Worm (Caenorhabditis elegans) whole organism, young adult: Measurements from ENCODE around the gene lin-33.

Experiments used
- B0336.3 ChIP-seq: fragments of 200-800 bp; sonication (Bioruptor generic); IDR thresholded peaks from 2 replicates; pipeline ENCODE4 v1.3.6; 2022; ENCODE audit warnings: missing genetic modification characterization, missing compliant biosample characterization
- C17E4.6 ChIP-seq: fragments of 200-800 bp; sonication (Bioruptor generic); IDR thresholded peaks from 2 replicates; pipeline ENCODE4 v1.3.6; 2022; ENCODE audit warnings: missing genetic modification reagents, missing genetic modification characterization, missing compliant biosample characterization
- D2030.7 ChIP-seq: fragments of 200-800 bp; sonication (Bioruptor generic); IDR thresholded peaks from 2 replicates; pipeline ENCODE4 v1.3.6; 2022; ENCODE audit warnings: missing genetic modification reagents, missing genetic modification characterization, missing compliant biosample characterization
- F22D6.2 ChIP-seq: sonication (generic microtip); optimal IDR thresholded peaks from 2 replicates; lab custom pipeline; 2016; ENCODE audit warnings: mild to moderate bottlenecking, missing genetic modification characterization, missing compliant biosample characterization
- F23B12.7 ChIP-seq: sonication (generic microtip); optimal IDR thresholded peaks from 2 replicates; lab custom pipeline; 2017; ENCODE audit warnings: missing genetic modification characterization, mild to moderate bottlenecking, missing compliant biosample characterization, antibody characterized with exemption, moderate library complexity; ENCODE audit not compliant: insufficient read depth
- K12H6.12 ChIP-seq: fragments of 200-800 bp; sonication (Bioruptor generic); optimal IDR thresholded peaks from 2 replicates; lab custom pipeline; 2018; ENCODE audit warnings: mild to moderate bottlenecking, missing genetic modification characterization, missing compliant biosample characterization
- T07F8.4 ChIP-seq: sonication (generic microtip); optimal IDR thresholded peaks from 2 replicates; lab custom pipeline; 2016; ENCODE audit warnings: mild to moderate bottlenecking, missing genetic modification characterization, moderate library complexity, missing compliant biosample characterization
- Y56A3A.18 ChIP-seq: fragments of 200-800 bp; sonication (Bioruptor generic); IDR thresholded peaks from 2 replicates; pipeline ENCODE4 v1.3.6; 2022; ENCODE audit warnings: missing genetic modification reagents, missing genetic modification characterization, missing compliant biosample characterization
- Y79H2A.3 ChIP-seq: fragments of 200-800 bp; sonication (Bioruptor generic); conservative IDR thresholded peaks from 2 replicates; pipeline ENCODE4 v1.3.6; 2022; ENCODE audit warnings: missing genetic modification reagents, missing genetic modification characterization, missing compliant biosample characterization
- akir-1 ChIP-seq: fragments of 200-800 bp; sonication (Bioruptor generic); optimal IDR thresholded peaks from 2 replicates; lab custom pipeline; 2018; ENCODE audit warnings: mild to moderate bottlenecking, missing genetic modification characterization, moderate library complexity, missing compliant biosample characterization
- ama-1 ChIP-seq, 3 experiments: fragments of 150-350 bp in 1 of 3; sonication (generic microtip) in 2 of 3; optimal IDR thresholded peaks; 2 replicates each; lab custom pipeline; 2014 to 2018; ENCODE audit warnings: missing biosample characterization in 2 of 3, missing genetic modification characterization in 2 of 3, missing genetic modification reagents in 2 of 3
- aptf-3 ChIP-seq: fragments of 200-800 bp; sonication (Bioruptor generic); IDR thresholded peaks from 2 replicates; pipeline ENCODE4 v1.3.6; 2022; ENCODE audit warnings: missing genetic modification characterization, missing compliant biosample characterization
- attf-3 ChIP-seq: fragments of 200-800 bp; sonication (Bioruptor generic); conservative IDR thresholded peaks from 2 replicates; pipeline ENCODE4 v1.3.6; 2022; ENCODE audit warnings: missing genetic modification reagents, missing genetic modification characterization, missing compliant biosample characterization
- attf-6 ChIP-seq: fragments of 200-800 bp; sonication (Bioruptor generic); IDR thresholded peaks from 2 replicates; pipeline ENCODE4 v1.3.6; 2022; ENCODE audit warnings: missing genetic modification reagents, missing genetic modification characterization, missing compliant biosample characterization
- cebp-2 ChIP-seq: fragments of 200-800 bp; sonication (Bioruptor generic); IDR thresholded peaks from 2 replicates; pipeline ENCODE4 v1.3.6; 2022; ENCODE audit warnings: missing genetic modification characterization, missing compliant biosample characterization
- ceh-79 ChIP-seq: sonication (generic microtip); optimal IDR thresholded peaks from 2 replicates; lab custom pipeline; 2017; ENCODE audit warnings: mild to moderate bottlenecking, missing genetic modification characterization, missing compliant biosample characterization
- die-1 ChIP-seq: sonication (generic microtip); optimal IDR thresholded peaks from 2 replicates; lab custom pipeline; 2016; ENCODE audit warnings: missing genotype, mild to moderate bottlenecking, missing genetic modification characterization, missing compliant biosample characterization
- dox-1 ChIP-seq: fragments of 200-800 bp; sonication (Bioruptor generic); IDR thresholded peaks from 2 replicates; pipeline ENCODE4 v1.3.6; 2022; ENCODE audit warnings: missing genetic modification reagents, missing genetic modification characterization, missing compliant biosample characterization
- dpff-1 ChIP-seq: sonication (generic microtip); optimal IDR thresholded peaks from 2 replicates; lab custom pipeline; 2017; ENCODE audit warnings: mild to moderate bottlenecking, missing genetic modification characterization, missing compliant biosample characterization
- efl-1 ChIP-seq: fragments of 150-350 bp; optimal IDR thresholded peaks from 2 replicates; lab custom pipeline; 2014; ENCODE audit warnings: missing biosample characterization, missing genetic modification reagents, missing genetic modification characterization
- egl-18 ChIP-seq: fragments of 200-800 bp; sonication (Bioruptor generic); IDR thresholded peaks from 2 replicates; pipeline ENCODE4 v1.3.6; 2022; ENCODE audit warnings: missing genetic modification reagents, missing genetic modification characterization, missing compliant biosample characterization
- ekl-4 ChIP-seq: fragments of 200-800 bp; sonication (Bioruptor generic); IDR thresholded peaks from 2 replicates; pipeline ENCODE4 v1.3.6; 2022; ENCODE audit warnings: missing genetic modification reagents, missing genetic modification characterization, missing compliant biosample characterization
- fkh-3 ChIP-seq: sonication (generic microtip); optimal IDR thresholded peaks from 2 replicates; lab custom pipeline; 2016; ENCODE audit warnings: mild to moderate bottlenecking, missing genetic modification characterization, missing compliant biosample characterization
- gei-17 ChIP-seq: fragments of 200-800 bp; sonication (Bioruptor generic); optimal IDR thresholded peaks from 2 replicates; lab custom pipeline; 2018; ENCODE audit warnings: mild to moderate bottlenecking, missing genetic modification characterization, missing compliant biosample characterization
- him-1 ChIP-seq: sonication (generic microtip); optimal IDR thresholded peaks from 2 replicates; lab custom pipeline; 2016; ENCODE audit warnings: missing genotype, missing genetic modification reagents, missing genetic modification characterization, missing compliant biosample characterization
- hlh-26 ChIP-seq: fragments of 200-800 bp; sonication (Bioruptor generic); conservative IDR thresholded peaks from 2 replicates; pipeline ENCODE4 v1.3.6; 2022; ENCODE audit warnings: missing genetic modification reagents, missing genetic modification characterization, missing compliant biosample characterization
- let-526 ChIP-seq: fragments of 200-800 bp; sonication (Bioruptor generic); IDR thresholded peaks from 2 replicates; pipeline ENCODE4 v1.3.6; 2022; ENCODE audit warnings: missing genetic modification reagents, missing genetic modification characterization, missing compliant biosample characterization
- let-607 ChIP-seq, 2 experiments: fragments of 200-800 bp in 1 of 2; sonication (Bioruptor generic) in 1 of 2; sonication (generic microtip) in 1 of 2; optimal IDR thresholded peaks; 2 replicates each; lab custom pipeline; 2016 to 2018; ENCODE audit warnings: mild to moderate bottlenecking in 2 of 2, missing compliant biosample characterization in 2 of 2, missing genetic modification characterization in 2 of 2, moderate library complexity in 2 of 2, missing genotype in 1 of 2
- lin-54 ChIP-seq: fragments of 200-800 bp; sonication (Bioruptor generic); optimal IDR thresholded peaks from 2 replicates; lab custom pipeline; 2018; ENCODE audit warnings: mild to moderate bottlenecking, missing genetic modification characterization, missing compliant biosample characterization
- lsy-27 ChIP-seq: sonication (generic microtip); optimal IDR thresholded peaks from 2 replicates; lab custom pipeline; 2017; ENCODE audit warnings: missing genetic modification characterization, mild to moderate bottlenecking, missing compliant biosample characterization, antibody characterized with exemption, missing genotype, borderline replicate concordance; ENCODE audit not compliant: insufficient read depth
- madf-10 ChIP-seq: sonication (generic microtip); optimal IDR thresholded peaks from 2 replicates; lab custom pipeline; 2016; ENCODE audit warnings: mild to moderate bottlenecking, missing genetic modification characterization, missing compliant biosample characterization
- madf-6 ChIP-seq: fragments of 200-800 bp; sonication (Bioruptor generic); IDR thresholded peaks from 2 replicates; pipeline ENCODE4 v1.3.6; 2022; ENCODE audit warnings: missing genetic modification reagents, missing genetic modification characterization, missing compliant biosample characterization
- mcd-1 ChIP-seq: fragments of 200-800 bp; sonication (Bioruptor generic); IDR thresholded peaks from 2 replicates; pipeline ENCODE4 v1.3.6; 2022; ENCODE audit warnings: missing genetic modification reagents, missing genetic modification characterization, missing compliant biosample characterization
- mes-4 ChIP-seq: sonication (generic microtip); optimal IDR thresholded peaks from 2 replicates; lab custom pipeline; 2016; ENCODE audit warnings: missing genotype, missing genetic modification characterization, missing compliant biosample characterization
- nfya-2 ChIP-seq: fragments of 200-800 bp; sonication (Bioruptor generic); IDR thresholded peaks from 2 replicates; pipeline ENCODE4 v1.3.6; 2022; ENCODE audit warnings: missing genetic modification reagents, missing genetic modification characterization, missing compliant biosample characterization
- nhr-90 ChIP-seq: sonication (generic microtip); optimal IDR thresholded peaks from 2 replicates; lab custom pipeline; 2016; ENCODE audit warnings: missing genotype, mild to moderate bottlenecking, missing genetic modification characterization, missing compliant biosample characterization
- pbrm-1 ChIP-seq: fragments of 200-800 bp; sonication (Bioruptor generic); IDR thresholded peaks from 2 replicates; pipeline ENCODE4 v1.3.6; 2022; ENCODE audit warnings: missing genetic modification reagents, missing genetic modification characterization, missing compliant biosample characterization
- rec-8 ChIP-seq, 2 experiments: sonication (generic microtip); optimal IDR thresholded peaks; 2 replicates each; lab custom pipeline; 2016; ENCODE audit warnings: mild to moderate bottlenecking in 2 of 2, missing genetic modification characterization in 2 of 2, missing genetic modification reagents in 2 of 2, missing genotype in 2 of 2, missing biosample characterization in 1 of 2, missing compliant biosample characterization in 1 of 2, moderate library complexity in 1 of 2
- snpc-1.1 ChIP-seq: sonication (generic microtip); optimal IDR thresholded peaks from 2 replicates; lab custom pipeline; 2017; ENCODE audit warnings: missing genetic modification characterization, mild to moderate bottlenecking, missing compliant biosample characterization, antibody characterized with exemption, moderate library complexity, missing genotype, missing genetic modification reagents; ENCODE audit not compliant: insufficient read depth
- snpc-3.4 ChIP-seq: sonication (generic microtip); optimal IDR thresholded peaks from 2 replicates; lab custom pipeline; 2017; ENCODE audit warnings: missing genetic modification characterization, mild to moderate bottlenecking, missing compliant biosample characterization, antibody characterized with exemption, moderate library complexity, missing genotype, missing genetic modification reagents
- snpc-4 ChIP-seq, 5 experiments: fragments of 150-350 bp in 1 of 5; sonication (generic microtip) in 4 of 5; optimal IDR thresholded peaks; 2 replicates each; lab custom pipeline; 2014 to 2018; ENCODE audit warnings: missing genetic modification characterization in 5 of 5, missing biosample characterization in 3 of 5, antibody characterized with exemption in 2 of 5, mild to moderate bottlenecking in 2 of 5, missing compliant biosample characterization in 2 of 5, missing genotype in 2 of 5, moderate library complexity in 2 of 5, missing genetic modification reagents in 1 of 5
- tbp1 ChIP-seq: fragments of 200-800 bp; sonication (Bioruptor generic); optimal IDR thresholded peaks from 2 replicates; lab custom pipeline; 2018; ENCODE audit warnings: mild to moderate bottlenecking, missing genetic modification characterization, missing compliant biosample characterization
- unc-130 ChIP-seq: sonication (generic microtip); optimal IDR thresholded peaks from 2 replicates; lab custom pipeline; 2016; ENCODE audit warnings: missing genetic modification reagents, missing genetic modification characterization, missing compliant biosample characterization

lin-33 gene

DNA sequence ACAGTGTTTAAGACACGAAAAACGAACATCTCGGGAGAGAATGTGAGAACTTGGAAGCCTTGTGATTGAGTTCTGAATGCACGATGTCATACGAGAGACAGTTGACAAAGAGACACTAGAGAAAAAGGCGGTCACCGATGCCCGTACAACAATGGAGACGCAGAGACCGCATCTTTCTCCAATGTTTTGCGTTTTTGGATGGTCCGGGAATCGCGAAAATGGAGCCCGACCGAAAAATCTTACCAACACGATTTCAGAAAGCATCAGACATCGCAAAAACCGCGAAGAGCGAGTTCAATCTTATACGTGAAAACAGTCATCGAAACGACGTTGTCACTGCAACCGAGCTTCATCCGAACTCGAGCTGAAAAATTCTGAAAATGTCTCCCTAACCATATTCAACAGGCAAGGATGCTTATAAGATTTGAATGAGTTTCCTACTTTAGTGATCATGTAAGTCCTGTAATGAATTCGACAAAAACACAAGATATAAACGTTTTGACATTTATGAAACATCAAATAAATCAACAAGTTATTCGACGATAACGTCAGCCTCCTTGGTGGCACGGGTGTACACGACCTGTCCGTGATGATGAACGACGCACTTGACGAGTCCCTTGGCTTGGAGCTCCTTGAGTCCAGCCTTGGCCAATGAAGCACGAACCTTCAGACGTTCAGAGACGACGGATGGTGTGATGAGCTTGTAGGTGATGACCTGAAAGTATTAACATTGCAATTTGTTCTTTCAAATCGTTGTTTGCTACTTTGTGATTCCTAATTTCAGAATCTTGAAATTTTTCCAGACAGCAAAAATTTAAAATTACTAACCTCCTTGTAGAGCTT is 16.4 kb downstream of the lin-33 start, which contains the start of gene inx-7 (continued):
- TF ChIP-seq F22D6.2 (tag; lab: Kevin White, UChicago) (no peak), die-1 (tag; lab: Kevin White, UChicago) (peak; percentile 41), fkh-3 (tag; lab: Kevin White, UChicago) (no peak), D2030.7 (peak; percentile 49; the same call in 1 of the 2 replicates), efl-1 (GFP tag; lab: Kevin White, UChicago) (peak; percentile 27), nhr-90 (peak; percentile 10), nfya-2 (0 out of 2 replicates have a peak, but pooled peaks have one; percentile 74), egl-18 (GFP tag; lab: Robert Waterston, UW) (no peak), mes-4 (tag; lab: Kevin White, UChicago) (no peak), mcd-1 (GFP tag; lab: Robert Waterston, UW) (peak; percentile 56), attf-3 (GFP tag; lab: Robert Waterston, UW) (no peak), cebp-2 (GFP tag; lab: Robert Waterston, UW) (no peak), unc-130 (peak; percentile 48), B0336.3 (GFP tag; lab: Robert Waterston, UW) (peak; percentile 96), snpc-3.4 (tag; lab: Kevin White, UChicago) (peak; percentile 70), dpff-1 (tag; lab: Kevin White, UChicago) (no peak), madf-6 (GFP tag; lab: Robert Waterston, UW) (peak; percentile 82), pbrm-1 (GFP tag; lab: Robert Waterston, UW) (0 out of 2 replicates have a peak, but pooled peaks have one; percentile 45), Y56A3A.18 (GFP tag; lab: Robert Waterston, UW) (peak; percentile 22; the same call in 1 of the 2 replicates), attf-6 (GFP tag; lab: Robert Waterston, UW) (peak; percentile 89), ama-1 (optimal IDR thresholded peaks at IDR 0.05; lab: Kevin White, UChicago) (no peak), ama-1 (GFP tag; optimal IDR thresholded peaks at IDR 0.05; lab: Kevin White, UChicago) (peak; percentile 34 to 88), F23B12.7 (tag; lab: Kevin White, UChicago) (no peak), madf-10 (tag; lab: Kevin White, UChicago) (no peak), ekl-4 (GFP tag; lab: Robert Waterston, UW) (peak; percentile 85), tbp1 (GFP tag; lab: Kevin White, UChicago) (peak; percentile 50), C17E4.6 (GFP tag; lab: Robert Waterston, UW) (0 out of 2 replicates have a peak, but pooled peaks have one; percentile 8), let-526 (GFP tag; lab: Robert Waterston, UW) (no peak), gei-17 (GFP tag; lab: Kevin White, UChicago) (no peak), lsy-27 (no peak), snpc-4 (GFP tag; optimal IDR thresholded peaks at IDR 0.05; lab: Kevin White, UChicago) (peak; percentile 79), snpc-4 (tag; optimal IDR thresholded peaks at IDR 0.05; lab: Kevin White, UChicago) (peak in 3 of 4 experiments; percentile 6 to 91 (median 61)), K12H6.12 (tag; lab: Kevin White, UChicago) (no peak), Y79H2A.3 (GFP tag; lab: Robert Waterston, UW) (no peak), aptf-3 (0 out of 2 replicates have a peak, but pooled peaks have one; percentile 73), lin-54 (peak; percentile 70), rec-8 (tag; optimal IDR thresholded peaks at IDR 0.05; lab: Kevin White, UChicago) (peak in 1 of 2 experiments; percentile 52), akir-1 (GFP tag; lab: Kevin White, UChicago) (no peak), ceh-79 (tag; lab: Kevin White, UChicago) (peak; percentile 36), T07F8.4 (tag; lab: Kevin White, UChicago) (no peak), let-607 (tag; optimal IDR thresholded peaks at IDR 0.05; lab: Kevin White, UChicago) (no peak), him-1 (tag; lab: Kevin White, UChicago) (peak; percentile 19), snpc-1.1 (peak; percentile 51), hlh-26 (GFP tag; lab: Robert Waterston, UW) (no peak), dox-1 (peak; percentile 64)
